Worm (Caenorhabditis elegans) whole organism, midembryonic: Measurements from ENCODE around the gene nhr-280.

Source experiments
- T22C8.4 ChIP-seq: fragments of 200-800 bp; sonication (Bioruptor generic); IDR thresholded peaks from 2 replicates; pipeline ENCODE4 v1.3.6; 2022; ENCODE audit warnings: missing genetic modification characterization, missing compliant biosample characterization
- flt-1 ChIP-seq: fragments of 200-800 bp; sonication (Bioruptor generic); IDR thresholded peaks from 2 replicates; pipeline ENCODE4 v1.3.6; 2022; ENCODE audit warnings: missing genetic modification characterization, missing compliant biosample characterization
- klf-2 ChIP-seq: fragments of 200-800 bp; sonication (Bioruptor generic); conservative IDR thresholded peaks from 2 replicates; pipeline ENCODE4 v1.3.6; 2022; ENCODE audit warnings: missing genetic modification reagents, missing genetic modification characterization, missing compliant biosample characterization
- med-1 ChIP-seq: sonication (generic microtip); optimal IDR thresholded peaks from 2 replicates; lab custom pipeline; 2017; ENCODE audit warnings: missing genetic modification characterization, mild to moderate bottlenecking, missing compliant biosample characterization, antibody characterized with exemption, missing genetic modification reagents; ENCODE audit not compliant: insufficient read depth
- tab-1 ChIP-seq: fragments of 200-800 bp; sonication (Bioruptor generic); IDR thresholded peaks from 2 replicates; pipeline ENCODE4 v1.3.6; 2022; ENCODE audit warnings: missing genetic modification characterization, missing compliant biosample characterization
- ztf-23 ChIP-seq: fragments of 200-800 bp; sonication (Bioruptor generic); IDR thresholded peaks from 2 replicates; pipeline ENCODE4 v1.3.6; 2022; ENCODE audit warnings: missing genetic modification reagents, missing genetic modification characterization, missing compliant biosample characterization
- ztf-29 ChIP-seq: fragments of 200-800 bp; sonication (Bioruptor generic); IDR thresholded peaks from 2 replicates; pipeline ENCODE4 v1.3.6; 2022; ENCODE audit warnings: missing genetic modification reagents, missing genetic modification characterization, missing compliant biosample characterization

ce11 chrIII:87183-87582, 43.4 kb downstream of the nhr-280 start, which contains the start of the genes F54C4.4 and mrpl-40:
- TF ChIP-seq klf-2 (GFP tag; lab: Robert Waterston, UW) (no peak), flt-1 (no peak), tab-1 (GFP tag; lab: Robert Waterston, UW) (no peak), ztf-23 (GFP tag; lab: Robert Waterston, UW) (no peak), ztf-29 (no peak), med-1 (GFP tag; lab: Kevin White, UChicago) (no peak), T22C8.4 (GFP tag; lab: Robert Waterston, UW) (peak; percentile 86)
